Fruit fly (Drosophila melanogaster) whole organism, embryonic: Measurements from ENCODE around the gene CG15296.

Experiments
- Blimp-1 ChIP-seq: fragments of 200-800 bp; sonication (Bioruptor generic); optimal IDR thresholded peaks from 3 replicates; lab custom pipeline; 2018; ENCODE audit warnings: missing biosample characterization, missing genetic modification characterization, mild to moderate bottlenecking, moderate library complexity, missing genetic modification reagents
- CG10209 ChIP-seq: fragments of 200-800 bp; sonication (Bioruptor generic); optimal IDR thresholded peaks from 3 replicates; lab custom pipeline; 2017; ENCODE audit warnings: missing biosample characterization, mild to moderate bottlenecking, missing genetic modification characterization, missing genetic modification reagents
- CG10462 ChIP-seq: fragments of 200-800 bp; sonication (Bioruptor generic); optimal IDR thresholded peaks from 2 replicates; lab custom pipeline; 2016; ENCODE audit warnings: missing biosample characterization, missing genetic modification characterization
- CG11398 ChIP-seq: fragments of 200-800 bp; sonication (Bioruptor generic); optimal IDR thresholded peaks from 2 replicates; lab custom pipeline; 2016; ENCODE audit warnings: missing biosample characterization, missing genetic modification characterization
- CG11504 ChIP-seq: fragments of 200-800 bp; sonication (Bioruptor generic); optimal IDR thresholded peaks from 3 replicates; lab custom pipeline; 2019; ENCODE audit warnings: missing biosample characterization, mild to moderate bottlenecking, missing genetic modification characterization, moderate library complexity
- CG1233 ChIP-seq: fragments of 200-800 bp; sonication (Bioruptor generic); optimal IDR thresholded peaks from 4 replicates; lab custom pipeline; 2018; ENCODE audit warnings: missing biosample characterization, mild to moderate bottlenecking, missing genetic modification characterization
- CG14014 ChIP-seq: fragments of 200-800 bp; sonication (Bioruptor generic); IDR thresholded peaks from 2 replicates; pipeline ENCODE4 v1.3.6; 2022; ENCODE audit warnings: missing biosample characterization, missing genetic modification characterization
- CG14965 ChIP-seq: fragments of 200-800 bp; sonication (Bioruptor generic); optimal IDR thresholded peaks from 2 replicates; lab custom pipeline; 2016; ENCODE audit warnings: missing biosample characterization, missing genetic modification characterization, borderline replicate concordance
- CG1529 ChIP-seq: fragments of 200-800 bp; sonication (Bioruptor generic); optimal IDR thresholded peaks from 3 replicates; lab custom pipeline; 2018; ENCODE audit warnings: missing biosample characterization, missing genetic modification characterization
- CG15696 ChIP-seq: fragments of 200-800 bp; sonication (Bioruptor generic); optimal IDR thresholded peaks from 2 replicates; lab custom pipeline; 2019; ENCODE audit warnings: missing biosample characterization, mild to moderate bottlenecking, missing genetic modification characterization, moderate library complexity
- CG18764 ChIP-seq: fragments of 200-800 bp; sonication (Bioruptor generic); optimal IDR thresholded peaks from 3 replicates; lab custom pipeline; 2016; ENCODE audit warnings: missing biosample characterization, missing genetic modification characterization
- CG2116 ChIP-seq: fragments of 200-800 bp; sonication (Bioruptor generic); optimal IDR thresholded peaks from 3 replicates; lab custom pipeline; 2018; ENCODE audit warnings: missing biosample characterization, mild to moderate bottlenecking, missing genetic modification characterization
- CG3065 ChIP-seq: fragments of 200-800 bp; sonication (Bioruptor generic); optimal IDR thresholded peaks from 2 replicates; lab custom pipeline; 2016; ENCODE audit warnings: missing biosample characterization, missing genetic modification characterization
- CG31388 ChIP-seq: fragments of 200-800 bp; sonication (Bioruptor generic); optimal IDR thresholded peaks from 2 replicates; lab custom pipeline; 2016; ENCODE audit warnings: missing biosample characterization, missing genetic modification characterization
- CG3281 ChIP-seq: fragments of 200-800 bp; sonication (Bioruptor generic); optimal IDR thresholded peaks from 3 replicates; lab custom pipeline; 2017; ENCODE audit warnings: missing biosample characterization, mild to moderate bottlenecking, missing genetic modification characterization
- CG33213 ChIP-seq: fragments of 200-800 bp; sonication (Bioruptor generic); optimal IDR thresholded peaks from 3 replicates; lab custom pipeline; 2016; ENCODE audit warnings: missing biosample characterization, missing genetic modification characterization
- CG34422 ChIP-seq: fragments of 200-800 bp; sonication (Bioruptor generic); IDR thresholded peaks from 3 replicates; pipeline ENCODE4 v1.3.6; 2022; ENCODE audit warnings: missing biosample characterization, missing genetic modification characterization
- CG7372 ChIP-seq: fragments of 200-800 bp; sonication (Bioruptor generic); IDR thresholded peaks from 2 replicates; pipeline ENCODE4 v1.3.6; 2022; ENCODE audit warnings: missing biosample characterization, missing genetic modification characterization
- CG7786 ChIP-seq: fragments of 200-800 bp; sonication (Bioruptor generic); optimal IDR thresholded peaks from 2 replicates; lab custom pipeline; 2016; ENCODE audit warnings: missing biosample characterization, missing genetic modification characterization
- CG7839 ChIP-seq: fragments of 200-800 bp; sonication (Bioruptor generic); optimal IDR thresholded peaks from 3 replicates; lab custom pipeline; 2018; ENCODE audit warnings: missing biosample characterization, mild to moderate bottlenecking, missing genetic modification characterization, moderate library complexity
- Fer1 ChIP-seq: fragments of 200-800 bp; sonication (Bioruptor generic); optimal IDR thresholded peaks from 2 replicates; lab custom pipeline; 2017; ENCODE audit warnings: missing biosample characterization, mild to moderate bottlenecking, missing genetic modification characterization
- Fer2 ChIP-seq: fragments of 200-800 bp; sonication (Bioruptor generic); optimal IDR thresholded peaks from 2 replicates; lab custom pipeline; 2018; ENCODE audit warnings: missing biosample characterization, mild to moderate bottlenecking, missing genetic modification characterization, moderate library complexity
- Hmr ChIP-seq: fragments of 200-800 bp; sonication (Bioruptor generic); optimal IDR thresholded peaks from 3 replicates; lab custom pipeline; 2017; ENCODE audit warnings: mild to moderate bottlenecking, missing biosample characterization, missing genetic modification reagents, missing genetic modification characterization
- Hr78 ChIP-seq, 2 experiments: fragments of 200-800 bp in 1 of 2; fragments of >200 bp in 1 of 2; sonication (Bioruptor generic) in 1 of 2; optimal IDR thresholded peaks; 2 replicates each; lab custom pipeline; 2017 to 2019; ENCODE audit warnings: missing biosample characterization in 2 of 2, missing genetic modification characterization in 2 of 2, mild to moderate bottlenecking in 1 of 2, moderate library complexity in 1 of 2
- Kr ChIP-seq: fragments of 200-800 bp; sonication (Bioruptor generic); optimal IDR thresholded peaks from 2 replicates; lab custom pipeline; 2017; ENCODE audit warnings: missing biosample characterization, mild to moderate bottlenecking, missing genetic modification characterization
- Med ChIP-seq: fragments of 200-800 bp; sonication (Bioruptor generic); peaks from one replicate; lab custom pipeline; 2016; ENCODE audit warnings: missing biosample characterization, missing genetic modification characterization, mild to moderate bottlenecking, inconsistent platforms, moderate library complexity
- Neu2 ChIP-seq: fragments of 200-800 bp; sonication (Bioruptor generic); optimal IDR thresholded peaks from 3 replicates; lab custom pipeline; 2016; ENCODE audit warnings: missing biosample characterization, missing genetic modification characterization, borderline replicate concordance
- Ptx1 ChIP-seq: fragments of 200-800 bp; sonication (Bioruptor generic); IDR thresholded peaks from 2 replicates; pipeline ENCODE4 v1.3.6; 2022; ENCODE audit warnings: missing biosample characterization, missing genetic modification characterization
- Ssrp ChIP-seq: fragments of 200-800 bp; sonication (Bioruptor generic); optimal IDR thresholded peaks from 2 replicates; lab custom pipeline; 2018; ENCODE audit warnings: missing biosample characterization, mild to moderate bottlenecking, missing genetic modification characterization, moderate library complexity
- Trl ChIP-seq, 3 experiments: fragments of >200 bp in 2 of 3; fragments of 200-800 bp in 1 of 3; sonication (Bioruptor generic) in 1 of 3; optimal IDR thresholded peaks; 2 replicates in 1 of 3; 3 replicates in 2 of 3; lab custom pipeline; 2016 to 2017; ENCODE audit warnings: missing biosample characterization in 1 of 3, missing genetic modification characterization in 1 of 3
- Xbp1 ChIP-seq: fragments of 200-800 bp; sonication (Bioruptor generic); optimal IDR thresholded peaks from 3 replicates; lab custom pipeline; 2016; ENCODE audit warnings: missing biosample characterization, mild to moderate bottlenecking, missing genetic modification characterization
- Xrp1 ChIP-seq: fragments of 200-800 bp; sonication (Bioruptor generic); IDR thresholded peaks from 2 replicates; pipeline ENCODE4 v1.3.6; 2022; ENCODE audit warnings: missing biosample characterization, missing genetic modification characterization
- ab ChIP-seq: fragments of 200-800 bp; sonication (Bioruptor generic); optimal IDR thresholded peaks from 2 replicates; lab custom pipeline; 2016; ENCODE audit warnings: missing biosample characterization, missing genetic modification characterization
- ara ChIP-seq: fragments of 200-800 bp; sonication (Bioruptor generic); IDR thresholded peaks from 2 replicates; pipeline ENCODE4 v1.3.6; 2022; ENCODE audit warnings: missing biosample characterization, missing genetic modification characterization
- bcd ChIP-seq: fragments of 200-800 bp; sonication (Bioruptor generic); optimal IDR thresholded peaks from 2 replicates; lab custom pipeline; 2017; ENCODE audit warnings: missing biosample characterization, mild to moderate bottlenecking, missing genetic modification characterization
- bowl ChIP-seq: fragments of 200-800 bp; sonication (Bioruptor generic); IDR thresholded peaks from 2 replicates; pipeline ENCODE4 v1.3.6; 2022; ENCODE audit warnings: missing biosample characterization, missing genetic modification characterization
- cg ChIP-seq: fragments of 200-800 bp; sonication (Bioruptor generic); optimal IDR thresholded peaks from 3 replicates; lab custom pipeline; 2019; ENCODE audit warnings: missing biosample characterization, mild to moderate bottlenecking, missing genetic modification characterization, moderate library complexity
- fd96Cb ChIP-seq: fragments of 200-800 bp; sonication (Bioruptor generic); optimal IDR thresholded peaks from 2 replicates; lab custom pipeline; 2018; ENCODE audit warnings: missing biosample characterization, mild to moderate bottlenecking, missing genetic modification characterization, moderate library complexity
- gsb-n ChIP-seq: fragments of 200-800 bp; sonication (Bioruptor generic); optimal IDR thresholded peaks from 3 replicates; lab custom pipeline; 2018; ENCODE audit warnings: missing biosample characterization, mild to moderate bottlenecking, missing genetic modification characterization
- her ChIP-seq: fragments of 200-800 bp; sonication (Bioruptor generic); optimal IDR thresholded peaks from 2 replicates; lab custom pipeline; 2016; ENCODE audit warnings: missing biosample characterization, missing genetic modification characterization
- lab ChIP-seq: fragments of 200-800 bp; sonication (Bioruptor generic); optimal IDR thresholded peaks from 3 replicates; lab custom pipeline; 2017; ENCODE audit warnings: missing biosample characterization, missing genetic modification characterization, mild to moderate bottlenecking, moderate library complexity, missing genetic modification reagents
- nerfin-1 ChIP-seq: fragments of 200-800 bp; sonication (Bioruptor generic); optimal IDR thresholded peaks from 3 replicates; lab custom pipeline; 2019; ENCODE audit warnings: missing biosample characterization, mild to moderate bottlenecking, missing genetic modification characterization, moderate library complexity
- odd ChIP-seq: fragments of 200-800 bp; sonication (Bioruptor generic); optimal IDR thresholded peaks from 2 replicates; lab custom pipeline; 2017; ENCODE audit warnings: missing biosample characterization, mild to moderate bottlenecking, missing genetic modification characterization
- org-1 ChIP-seq: fragments of 200-800 bp; sonication (Bioruptor generic); optimal IDR thresholded peaks from 2 replicates; lab custom pipeline; 2017; ENCODE audit warnings: missing biosample characterization, missing genetic modification characterization
- otp ChIP-seq: fragments of 200-800 bp; sonication (Bioruptor generic); IDR thresholded peaks from 3 replicates; pipeline ENCODE4, ENCODE4 v1.3.6; 2022; ENCODE audit warnings: missing biosample characterization, missing genetic modification characterization
- peb ChIP-seq: fragments of 200-800 bp; sonication (Bioruptor generic); IDR thresholded peaks from 2 replicates; pipeline ENCODE4 v1.3.6; 2022; ENCODE audit warnings: missing biosample characterization, missing genetic modification characterization
- scrt ChIP-seq: fragments of 200-800 bp; sonication (Bioruptor generic); optimal IDR thresholded peaks from 2 replicates; lab custom pipeline; 2018; ENCODE audit warnings: missing biosample characterization, mild to moderate bottlenecking, missing genetic modification characterization, moderate library complexity
- tll ChIP-seq, 2 experiments: fragments of 200-800 bp in 1 of 2; fragments of >200 bp in 1 of 2; sonication (Bioruptor generic) in 1 of 2; optimal IDR thresholded peaks; 2 replicates each; lab custom pipeline; 2017 to 2019; ENCODE audit warnings: missing biosample characterization in 2 of 2, missing genetic modification characterization in 2 of 2, mild to moderate bottlenecking in 1 of 2, moderate library complexity in 1 of 2
- unpg ChIP-seq: fragments of 200-800 bp; sonication (Bioruptor generic); optimal IDR thresholded peaks from 3 replicates; lab custom pipeline; 2018; ENCODE audit warnings: missing biosample characterization, mild to moderate bottlenecking, missing genetic modification characterization, moderate library complexity

The CG15296 gene

DNA sequence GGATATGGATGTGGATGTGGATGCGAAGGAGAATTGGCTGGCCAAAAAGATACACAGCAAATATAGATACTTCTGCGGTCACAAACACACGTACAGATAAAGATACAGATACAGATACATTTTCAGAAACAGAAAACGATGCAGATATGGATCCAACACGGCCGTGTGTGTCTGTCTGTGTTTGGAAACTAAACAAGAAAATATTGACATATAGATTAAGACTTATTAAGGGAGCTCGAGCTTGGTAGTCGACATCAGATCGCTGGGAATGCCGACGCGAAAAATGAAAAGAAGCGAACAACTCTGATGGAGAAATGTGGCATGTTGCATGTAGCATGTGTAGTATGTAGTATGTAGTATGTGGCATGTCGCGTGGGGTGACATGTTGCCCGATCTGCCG is 15.7 kb upstream of the CG15296 start (continued):
- TF ChIP-seq Kr (GFP tag; lab: Kevin White, UChicago) (peak; percentile 58), CG3281 (GFP tag; lab: Kevin White, UChicago) (peak; percentile 33), Ptx1 (no peak), Trl (optimal IDR thresholded peaks at IDR 0.05; lab: Kevin White, UChicago) (no peak), Trl (GFP tag; optimal IDR thresholded peaks at IDR 0.05; lab: Kevin White, UChicago) (peak; percentile 60), Xbp1 (GFP tag; lab: Kevin White, UChicago) (no peak), CG7786 (GFP tag; lab: Kevin White, UChicago) (no peak), ara (GFP tag; lab: Robert Waterston, UW) (no peak), CG33213 (GFP tag; lab: Kevin White, UChicago) (no peak), unpg (GFP tag; lab: Kevin White, UChicago) (peak; percentile 61), CG10462 (no peak), CG1529 (GFP tag; lab: Kevin White, UChicago) (peak; percentile 49), Fer2 (no peak), nerfin-1 (tag; lab: Kevin White, UChicago) (peak; percentile 30), CG14014 (GFP tag; lab: Robert Waterston, UW) (peak; percentile 8; the same call in 1 of the 2 replicates), CG11398 (GFP tag; lab: Kevin White, UChicago) (peak; percentile 12), gsb-n (tag; lab: Kevin White, UChicago) (peak; percentile 54), CG31388 (GFP tag; lab: Kevin White, UChicago) (no peak), Xrp1 (GFP tag; lab: Robert Waterston, UW) (0 out of 2 replicates have a peak, but pooled peaks have one; percentile 11), bowl (GFP tag; lab: Robert Waterston, UW) (no peak), peb (GFP tag; lab: Robert Waterston, UW) (no peak), Ssrp (tag; lab: Kevin White, UChicago) (no peak), otp (GFP tag; lab: Robert Waterston, UW) (0 out of 3 replicates have a peak, but pooled peaks have one; percentile 21), Med (GFP tag; lab: Kevin White, UChicago) (peak; percentile 65), org-1 (GFP tag; lab: Kevin White, UChicago) (peak; percentile 41), Hmr (GFP tag; lab: Kevin White, UChicago) (peak; percentile 29), CG14965 (GFP tag; lab: Kevin White, UChicago) (peak; percentile 2), cg (GFP tag; lab: Kevin White, UChicago) (peak; percentile 24), CG7839 (tag; lab: Kevin White, UChicago) (peak; percentile 10), bcd (peak; percentile 24), CG18764 (GFP tag; lab: Kevin White, UChicago) (peak; percentile 2), Neu2 (GFP tag; lab: Kevin White, UChicago) (no peak), lab (GFP tag; lab: Kevin White, UChicago) (peak; percentile 59), CG10209 (peak; percentile 65), CG11504 (tag; lab: Kevin White, UChicago) (peak; percentile 15), CG1233 (GFP tag; lab: Kevin White, UChicago) (peak; percentile 65), Fer1 (GFP tag; lab: Kevin White, UChicago) (peak; percentile 19), tll (GFP tag; optimal IDR thresholded peaks at IDR 0.05; lab: Kevin White, UChicago) (no peak), CG2116 (GFP tag; lab: Kevin White, UChicago) (peak; percentile 5), Blimp-1 (GFP tag; lab: Kevin White, UChicago) (peak; percentile 32), CG3065 (GFP tag; lab: Kevin White, UChicago) (no peak), her (no peak), CG34422 (GFP tag; lab: Robert Waterston, UW) (no peak), CG15696 (peak; percentile 80), odd (GFP tag; lab: Kevin White, UChicago) (peak; percentile 52), fd96Cb (tag; lab: Kevin White, UChicago) (no peak), Hr78 (GFP tag; optimal IDR thresholded peaks at IDR 0.05; lab: Kevin White, UChicago) (no peak), CG7372 (GFP tag; lab: Robert Waterston, UW) (no peak), scrt (peak; percentile 16), ab (GFP tag; lab: Kevin White, UChicago) (no peak)
